Fruit fly (Drosophila melanogaster): ENCODE results near the gene skd.

The skd gene

dm6 chr3L:21065212-21065902, 38.1 kb upstream of the skd start, which contains the start of gene CG43072 (continued):
- TF ChIP-seq CG10654 (GFP tag; optimal IDR thresholded peaks at IDR 0.05) (no peak), cato (GFP tag; optimal IDR thresholded peaks at IDR 0.05; ENCODE audit: borderline replicate concordance) (no peak), CG9817 (tag; optimal IDR thresholded peaks at IDR 0.05) (no peak), Deaf1 (tag; optimal IDR thresholded peaks at IDR 0.05) (no peak), HLH3B (GFP tag; IDR thresholded peaks at IDR 0.05) (no peak), schlank (tag; optimal IDR thresholded peaks at IDR 0.05) (no peak), tna (GFP tag; IDR thresholded peaks at IDR 0.05; ENCODE audit: partially characterized antibody) (no peak), lov (optimal IDR thresholded peaks at IDR 0.05) (no peak), lov (GFP tag; IDR thresholded peaks at IDR 0.05) (no peak), Nf-YB (GFP tag; optimal IDR thresholded peaks at IDR 0.05) (peak; percentile 26), Oaz (GFP tag; IDR thresholded peaks at IDR 0.05) (no peak), Dip2 (GFP tag; IDR thresholded peaks at IDR 0.05) (no peak), CG30020 (tag; optimal IDR thresholded peaks at IDR 0.05) (no peak), Sox102F (GFP tag; optimal IDR thresholded peaks at IDR 0.05) (no peak), rib (GFP tag; IDR thresholded peaks at IDR 0.05) (no peak), yki (optimal IDR thresholded peaks at IDR 0.05) (no peak), CG10209 (GFP tag; optimal IDR thresholded peaks at IDR 0.05) (no peak), unc-4 (GFP tag; IDR thresholded peaks at IDR 0.05; ENCODE audit: partially characterized antibody) (no peak), CG13424 (tag; optimal IDR thresholded peaks at IDR 0.05) (no peak), Optix (GFP tag; IDR thresholded peaks at IDR 0.05) (no peak), ash1 (GFP tag; optimal IDR thresholded peaks at IDR 0.05) (no peak), CG5180 (GFP tag; optimal IDR thresholded peaks at IDR 0.05) (no peak), ind (GFP tag; optimal IDR thresholded peaks at IDR 0.05) (no peak), inv (GFP tag; IDR thresholded peaks at IDR 0.05; ENCODE audit: partially characterized antibody) (no peak), vnd (GFP tag; IDR thresholded peaks at IDR 0.05; ENCODE audit: partially characterized antibody) (no peak), zfh2 (GFP tag; optimal IDR thresholded peaks at IDR 0.05) (no peak), Eip74EF (GFP tag; optimal IDR thresholded peaks at IDR 0.05) (peak in 1 of 2 experiments; percentile 49), CG7271 (tag; optimal IDR thresholded peaks at IDR 0.05) (no peak), row (GFP tag; IDR thresholded peaks at IDR 0.05) (no peak), CG1603 (tag; optimal IDR thresholded peaks at IDR 0.05) (peak; percentile 12), zf30C (GFP tag; optimal IDR thresholded peaks at IDR 0.05) (no peak), CG33557 (GFP tag; optimal IDR thresholded peaks at IDR 0.05) (peak; percentile 44), Sox100B (GFP tag; optimal IDR thresholded peaks at IDR 0.05) (no peak), lbe (GFP tag; optimal IDR thresholded peaks at IDR 0.05) (peak; percentile 56), Asciz (GFP tag; optimal IDR thresholded peaks at IDR 0.05) (peak; percentile 17), CG4360 (GFP tag; IDR thresholded peaks at IDR 0.05) (no peak), ac (GFP tag; optimal IDR thresholded peaks at IDR 0.05) (peak; percentile 19), CG6254 (GFP tag; optimal IDR thresholded peaks at IDR 0.05) (peak; percentile 48), nerfin-2 (GFP tag; IDR thresholded peaks at IDR 0.05; ENCODE audit: partially characterized antibody) (no peak), fru (optimal IDR thresholded peaks at IDR 0.05) (no peak), CG3995 (GFP tag; optimal IDR thresholded peaks at IDR 0.05) (no peak), bab2 (GFP tag; optimal IDR thresholded peaks at IDR 0.05) (no peak), Hr3 (GFP tag; optimal IDR thresholded peaks at IDR 0.05) (no peak), CG17328 (GFP tag; IDR thresholded peaks at IDR 0.05) (no peak), eve (GFP tag; optimal IDR thresholded peaks at IDR 0.05) (no peak), CG6813 (GFP tag; optimal IDR thresholded peaks at IDR 0.05) (peak; percentile 66), HHEX (GFP tag; optimal IDR thresholded peaks at IDR 0.05) (peak; percentile 45), CoRest (tag; optimal IDR thresholded peaks at IDR 0.05) (no peak), C15 (GFP tag; IDR thresholded peaks at IDR 0.05) (no peak), CG11085 (GFP tag; IDR thresholded peaks at IDR 0.05) (no peak)
